Worm (Caenorhabditis elegans) whole organism, L1 larva: ENCODE measurements around the gene F10D7.4.

Experiments
- C04F5.9 ChIP-seq: sonication (generic microtip); optimal IDR thresholded peaks from 2 replicates; lab custom pipeline; 2016; ENCODE audit warnings: missing genetic modification characterization, missing compliant biosample characterization
- ama-1 ChIP-seq: fragments of 150-350 bp; optimal IDR thresholded peaks from 2 replicates; lab custom pipeline; 2014
- ceh-82 ChIP-seq, 3 experiments: fragments of 150-350 bp in 1 of 3; sonication (generic microtip) in 2 of 3; optimal IDR thresholded peaks; 2 replicates each; lab custom pipeline; 2014 to 2017; ENCODE audit warnings: missing biosample characterization in 3 of 3, missing genetic modification characterization in 3 of 3
- elt-3 ChIP-seq, 6 experiments: fragments of 150-350 bp in 1 of 6; sonication (generic microtip); optimal IDR thresholded peaks; 2 replicates each; lab custom pipeline; 2017 to 2018; ENCODE audit warnings: missing biosample characterization in 6 of 6, missing genetic modification characterization in 6 of 6, inconsistent platforms in 1 of 6
- ets-5 ChIP-seq: fragments of 200-800 bp; sonication (Bioruptor generic); IDR thresholded peaks from 2 replicates; pipeline ENCODE4 v1.3.6; 2022; ENCODE audit warnings: missing genetic modification characterization, missing compliant biosample characterization
- jun-1 ChIP-seq: fragments of 150-350 bp; optimal IDR thresholded peaks from 2 replicates; lab custom pipeline; 2014; ENCODE audit warnings: missing biosample characterization, missing genetic modification reagents, missing genetic modification characterization
- lsy-2 ChIP-seq, 2 experiments: fragments of 150-350 bp; optimal IDR thresholded peaks; 2 replicates each; lab custom pipeline; 2014; ENCODE audit warnings: missing biosample characterization in 2 of 2, missing genetic modification characterization in 2 of 2
- nhr-237 ChIP-seq: fragments of 150-350 bp; optimal IDR thresholded peaks from 2 replicates; lab custom pipeline; 2014; ENCODE audit warnings: missing biosample characterization, missing genetic modification characterization
- nhr-28 ChIP-seq: fragments of 150-350 bp; optimal IDR thresholded peaks from 2 replicates; lab custom pipeline; 2014; ENCODE audit warnings: missing biosample characterization, missing genetic modification characterization
- snpc-4 ChIP-seq: fragments of 150-350 bp; optimal IDR thresholded peaks from 2 replicates; lab custom pipeline; 2014; ENCODE audit warnings: missing biosample characterization, missing genetic modification characterization
- snu-23 ChIP-seq: sonication (generic microtip); optimal IDR thresholded peaks from 2 replicates; lab custom pipeline; 2016; ENCODE audit warnings: missing genetic modification characterization, missing compliant biosample characterization
- unc-62 ChIP-seq: fragments of 150-350 bp; optimal IDR thresholded peaks from 2 replicates; lab custom pipeline; 2014; ENCODE audit warnings: missing biosample characterization, missing genetic modification reagents, missing genetic modification characterization
- vab-15 ChIP-seq: sonication (generic microtip); optimal IDR thresholded peaks from 2 replicates; lab custom pipeline; 2017; ENCODE audit warnings: missing genotype, mild to moderate bottlenecking, missing genetic modification characterization, missing compliant biosample characterization
- ztf-11 ChIP-seq, 2 experiments: sonication (generic microtip); optimal IDR thresholded peaks; 2 replicates each; lab custom pipeline; 2016 to 2017; ENCODE audit warnings: missing genetic modification characterization in 2 of 2, missing biosample characterization in 1 of 2, missing compliant biosample characterization in 1 of 2

DNA sequence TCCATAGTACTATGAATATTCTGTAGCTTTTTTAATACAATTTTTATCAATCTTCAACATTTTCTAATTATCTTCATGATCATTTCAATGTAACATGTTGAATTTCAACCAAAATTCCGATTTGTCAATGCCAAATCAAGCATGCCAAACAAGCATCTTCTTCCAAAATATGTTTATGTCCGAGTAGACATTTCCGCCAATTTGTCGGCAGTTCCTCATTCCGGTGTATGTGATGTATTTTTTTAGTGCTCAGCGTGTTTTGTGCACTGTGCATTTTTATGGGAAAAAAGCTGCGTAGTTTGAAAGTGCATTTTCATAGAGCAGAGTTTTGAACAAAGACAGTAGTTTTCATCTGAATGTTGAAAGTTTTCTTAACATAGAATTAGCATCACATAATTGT lies 32.5 kb downstream of the F10D7.4 start:
- TF ChIP-seq jun-1 (no peak), ceh-82 (tag; optimal IDR thresholded peaks at IDR 0.05; lab: Kevin White, UChicago) (no peak), nhr-28 (no peak), C04F5.9 (no peak), lsy-2 (tag; optimal IDR thresholded peaks at IDR 0.05; lab: Kevin White, UChicago) (no peak), snu-23 (GFP tag; lab: Kevin White, UChicago) (no peak), nhr-237 (no peak), ztf-11 (tag; optimal IDR thresholded peaks at IDR 0.05; lab: Kevin White, UChicago) (no peak), vab-15 (tag; lab: Kevin White, UChicago) (no peak), elt-3 (tag; optimal IDR thresholded peaks at IDR 0.05; lab: Kevin White, UChicago) (no peak), unc-62 (GFP tag; lab: Kevin White, UChicago) (no peak), ama-1 (no peak), snpc-4 (no peak), ets-5 (GFP tag; lab: Robert Waterston, UW) (no peak)
